Worm (Caenorhabditis elegans) whole organism, L2 larva: ENCODE data around the gene ttr-26.

Experiments used
- C34F6.9 ChIP-seq: fragments of 150-350 bp; optimal IDR thresholded peaks from 2 replicates; lab custom pipeline; 2014; ENCODE audit warnings: missing biosample characterization, missing genetic modification characterization
- R02D3.7 ChIP-seq: fragments of 150-350 bp; optimal IDR thresholded peaks from 2 replicates; lab custom pipeline; 2014; ENCODE audit warnings: missing biosample characterization, missing genetic modification characterization
- Y55F3AM.14 ChIP-seq: fragments of 200-800 bp; sonication (Bioruptor generic); optimal IDR thresholded peaks from 2 replicates; lab custom pipeline; 2018; ENCODE audit warnings: mild to moderate bottlenecking, missing genetic modification characterization, missing compliant biosample characterization
- alr-1 ChIP-seq: fragments of 150-350 bp; optimal IDR thresholded peaks from 2 replicates; lab custom pipeline; 2014; ENCODE audit warnings: missing biosample characterization, missing genetic modification characterization
- blmp-1 ChIP-seq: sonication (generic microtip); optimal IDR thresholded peaks from 2 replicates; lab custom pipeline; 2017; ENCODE audit warnings: missing genetic modification characterization, mild to moderate bottlenecking, missing compliant biosample characterization, antibody characterized with exemption, moderate library complexity; ENCODE audit not compliant: insufficient read depth
- ceh-82 ChIP-seq: fragments of 150-350 bp; optimal IDR thresholded peaks from 2 replicates; lab custom pipeline; 2014; ENCODE audit warnings: missing biosample characterization, missing genetic modification characterization
- egl-27 ChIP-seq: sonication (generic microtip); optimal IDR thresholded peaks from 3 replicates; lab custom pipeline; 2017; ENCODE audit warnings: missing biosample characterization, missing genetic modification reagents, missing genetic modification characterization
- elt-1 ChIP-seq: fragments of 150-350 bp; optimal IDR thresholded peaks from 2 replicates; lab custom pipeline; 2014; ENCODE audit warnings: missing biosample characterization, missing genetic modification characterization
- elt-3 ChIP-seq: sonication (generic microtip); optimal IDR thresholded peaks from 2 replicates; lab custom pipeline; 2017; ENCODE audit warnings: missing biosample characterization, missing genetic modification characterization
- fos-1 ChIP-seq: fragments of 150-350 bp; optimal IDR thresholded peaks from 2 replicates; lab custom pipeline; 2014; ENCODE audit warnings: missing biosample characterization, missing genetic modification characterization
- gmeb-1 ChIP-seq: fragments of 150-350 bp; optimal IDR thresholded peaks from 2 replicates; lab custom pipeline; 2014; ENCODE audit warnings: missing biosample characterization, missing genetic modification characterization
- lin-11 ChIP-seq: fragments of 150-350 bp; sonication (generic microtip); optimal IDR thresholded peaks from 2 replicates; lab custom pipeline; 2014; ENCODE audit warnings: missing biosample characterization, missing genetic modification characterization, inconsistent platforms, mixed read lengths
- lin-39 ChIP-seq: fragments of 150-350 bp; optimal IDR thresholded peaks from 2 replicates; lab custom pipeline; 2014; ENCODE audit warnings: missing biosample characterization, missing genetic modification reagents, missing genetic modification characterization
- lsy-2 ChIP-seq, 2 experiments: fragments of 150-350 bp in 1 of 2; sonication (generic microtip) in 1 of 2; optimal IDR thresholded peaks; 2 replicates each; lab custom pipeline; 2014 to 2017; ENCODE audit warnings: missing biosample characterization in 2 of 2, missing genetic modification characterization in 2 of 2
- nhr-10 ChIP-seq: sonication (generic microtip); optimal IDR thresholded peaks from 2 replicates; lab custom pipeline; 2017; ENCODE audit warnings: missing biosample characterization, missing genetic modification characterization
- nhr-11 ChIP-seq: fragments of 150-350 bp; optimal IDR thresholded peaks from 2 replicates; lab custom pipeline; 2014; ENCODE audit warnings: missing biosample characterization, missing genetic modification characterization
- nhr-12 ChIP-seq: fragments of 150-350 bp; optimal IDR thresholded peaks from 2 replicates; lab custom pipeline; 2014; ENCODE audit warnings: missing biosample characterization, missing genetic modification characterization
- nhr-21 ChIP-seq: fragments of 150-350 bp; optimal IDR thresholded peaks from 2 replicates; lab custom pipeline; 2014; ENCODE audit warnings: missing biosample characterization, missing genetic modification characterization
- nhr-237 ChIP-seq: fragments of 150-350 bp; optimal IDR thresholded peaks from 2 replicates; lab custom pipeline; 2014; ENCODE audit warnings: missing biosample characterization, missing genetic modification characterization
- nhr-25 ChIP-seq: fragments of 150-350 bp; sonication (generic microtip); optimal IDR thresholded peaks from 3 replicates; lab custom pipeline; 2014; ENCODE audit warnings: missing biosample characterization, missing genetic modification characterization
- nhr-6 ChIP-seq: fragments of 150-350 bp; optimal IDR thresholded peaks from 2 replicates; lab custom pipeline; 2014; ENCODE audit warnings: missing biosample characterization, missing genetic modification characterization
- nhr-77 ChIP-seq: fragments of 150-350 bp; optimal IDR thresholded peaks from 2 replicates; lab custom pipeline; 2014; ENCODE audit warnings: missing biosample characterization, missing genetic modification characterization
- peb-1 ChIP-seq: fragments of 150-350 bp; optimal IDR thresholded peaks from 2 replicates; lab custom pipeline; 2014; ENCODE audit warnings: missing biosample characterization, missing genetic modification characterization
- skn-1 ChIP-seq: sonication (generic microtip); optimal IDR thresholded peaks from 2 replicates; lab custom pipeline; 2017; ENCODE audit warnings: missing biosample characterization, missing genetic modification characterization
- sma-3 ChIP-seq: sonication (generic microtip); optimal IDR thresholded peaks from 2 replicates; lab custom pipeline; 2016; ENCODE audit warnings: missing genetic modification reagents, missing genetic modification characterization, missing compliant biosample characterization
- snpc-4 ChIP-seq: fragments of 150-350 bp; optimal IDR thresholded peaks from 2 replicates; lab custom pipeline; 2014; ENCODE audit warnings: missing biosample characterization, missing genetic modification characterization
- unc-55 ChIP-seq: fragments of 150-350 bp; sonication (generic microtip); optimal IDR thresholded peaks from 3 replicates; lab custom pipeline; 2014; ENCODE audit warnings: missing biosample characterization, missing genetic modification reagents, missing genetic modification characterization
- unc-62 ChIP-seq: fragments of 150-350 bp; optimal IDR thresholded peaks from 2 replicates; lab custom pipeline; 2014; ENCODE audit warnings: missing biosample characterization, missing genetic modification reagents, missing genetic modification characterization
- zag-1 ChIP-seq: fragments of 150-350 bp; optimal IDR thresholded peaks from 2 replicates; lab custom pipeline; 2014; ENCODE audit warnings: missing biosample characterization, missing genetic modification characterization
- ztf-1 ChIP-seq: fragments of 200-800 bp; sonication (Bioruptor generic); conservative IDR thresholded peaks from 2 replicates; pipeline ENCODE4 v1.3.6; 2022; ENCODE audit warnings: missing genetic modification characterization, missing compliant biosample characterization
- ztf-11 ChIP-seq: sonication (generic microtip); optimal IDR thresholded peaks from 2 replicates; lab custom pipeline; 2017; ENCODE audit warnings: missing biosample characterization, missing genetic modification characterization
- ztf-4 ChIP-seq: fragments of 150-350 bp; optimal IDR thresholded peaks from 2 replicates; lab custom pipeline; 2014; ENCODE audit warnings: missing biosample characterization, missing genetic modification characterization

Gene ttr-26

DNA sequence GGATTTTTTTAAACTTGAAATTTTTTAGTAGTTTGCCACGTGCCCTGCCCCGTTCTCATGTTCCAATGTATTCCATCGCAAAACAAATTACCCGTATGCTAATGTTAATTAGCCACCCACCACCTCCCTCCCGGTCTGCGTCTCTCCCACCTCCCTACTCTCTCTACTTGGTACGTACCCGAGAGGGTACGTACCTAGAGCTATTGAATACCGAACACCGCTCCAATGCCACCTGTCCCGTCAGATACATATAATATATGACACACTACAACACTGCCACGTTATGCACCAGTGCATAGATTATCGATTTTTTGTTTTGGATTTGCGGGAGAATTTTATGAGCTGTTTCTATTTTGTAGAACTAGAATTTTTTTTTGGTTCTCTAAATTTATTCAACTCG, 29.5 kb upstream of the ttr-26 start:
- no peak for TF ChIP-seq nhr-11 (tag; lab: Kevin White, UChicago)
- no peak for TF ChIP-seq nhr-21 (tag; lab: Kevin White, UChicago)
- TF ChIP-seq elt-1, result no peak
- TF ChIP-seq egl-27, result no peak
- no peak for TF ChIP-seq sma-3 (GFP tag; lab: Kevin White, UChicago)
- TF ChIP-seq fos-1 (tag; lab: Kevin White, UChicago), result no peak
- TF ChIP-seq ceh-82 (tag; lab: Kevin White, UChicago), result no peak
- TF ChIP-seq nhr-6 (tag; lab: Kevin White, UChicago), result no peak
- no peak for TF ChIP-seq peb-1 (tag; lab: Kevin White, UChicago)
- TF ChIP-seq alr-1 (tag; lab: Kevin White, UChicago), result no peak

DNA sequence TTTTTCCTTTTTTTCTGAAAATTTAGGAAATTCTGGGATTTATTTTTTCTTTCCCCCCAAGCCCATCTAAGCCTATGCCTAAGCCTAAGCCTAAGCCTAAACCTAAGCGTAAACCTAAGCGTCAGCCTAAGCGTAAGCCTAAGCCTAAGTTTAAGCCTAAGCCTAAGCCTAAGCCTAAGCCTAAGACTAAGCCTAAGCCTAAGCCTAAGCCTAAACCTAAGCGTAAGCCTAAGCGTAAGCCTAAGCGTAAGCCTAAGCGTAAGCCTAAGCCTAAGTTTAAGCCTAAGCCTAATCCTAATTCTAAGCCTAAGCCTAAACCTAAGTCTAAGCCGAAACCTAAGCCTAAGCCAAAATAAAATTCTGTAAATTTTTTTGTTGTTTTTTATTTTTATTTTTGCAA, 27.8 kb upstream of the ttr-26 start:
- TF ChIP-seq nhr-25 (tag; lab: Kevin White, UChicago) (no peak), zag-1 (tag; lab: Kevin White, UChicago) (no peak), gmeb-1 (tag; lab: Kevin White, UChicago) (no peak), C34F6.9 (tag; lab: Kevin White, UChicago) (no peak), unc-62 (GFP tag; lab: Kevin White, UChicago) (no peak), nhr-237 (tag; lab: Kevin White, UChicago) (no peak)

DNA sequence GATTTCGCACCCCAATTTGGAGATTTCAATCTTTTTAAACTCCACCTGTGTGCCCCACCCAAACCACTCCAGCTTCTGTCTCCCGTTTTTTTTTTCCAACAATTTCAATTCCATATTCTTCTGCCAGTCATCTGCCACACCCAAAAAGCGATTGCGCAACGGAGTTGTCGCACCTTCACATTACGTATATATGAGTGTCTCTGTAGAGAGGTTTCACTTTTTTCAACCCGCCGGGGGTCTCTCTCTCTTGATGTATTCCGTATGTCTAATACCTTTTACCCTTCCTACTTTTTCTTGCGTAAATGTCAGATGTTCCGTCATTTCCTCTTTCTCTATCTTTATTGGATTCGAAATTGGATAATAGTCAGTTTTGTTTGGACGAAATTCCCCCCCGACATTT, 26.9 kb upstream of the ttr-26 start:
- no peak for TF ChIP-seq snpc-4
- no peak for TF ChIP-seq elt-3
- TF ChIP-seq unc-55 (GFP tag; lab: Kevin White, UChicago), result no peak
- no peak for TF ChIP-seq skn-1
- no peak for TF ChIP-seq elt-1
- TF ChIP-seq ztf-11 (tag; lab: Kevin White, UChicago), result no peak
- TF ChIP-seq blmp-1 (tag; lab: Kevin White, UChicago), result no peak
- TF ChIP-seq nhr-10 (tag; lab: Kevin White, UChicago), result no peak
- no peak for TF ChIP-seq nhr-237 (tag; lab: Kevin White, UChicago)
- TF ChIP-seq nhr-6 (tag; lab: Kevin White, UChicago), result no peak
- no peak for TF ChIP-seq C34F6.9 (tag; lab: Kevin White, UChicago)
- TF ChIP-seq lin-11 (tag; lab: Kevin White, UChicago), result no peak
- no peak for TF ChIP-seq lin-39 (tag; lab: Kevin White, UChicago)
- no peak for TF ChIP-seq lsy-2 (tag; optimal IDR thresholded peaks at IDR 0.05; lab: Kevin White, UChicago)

DNA sequence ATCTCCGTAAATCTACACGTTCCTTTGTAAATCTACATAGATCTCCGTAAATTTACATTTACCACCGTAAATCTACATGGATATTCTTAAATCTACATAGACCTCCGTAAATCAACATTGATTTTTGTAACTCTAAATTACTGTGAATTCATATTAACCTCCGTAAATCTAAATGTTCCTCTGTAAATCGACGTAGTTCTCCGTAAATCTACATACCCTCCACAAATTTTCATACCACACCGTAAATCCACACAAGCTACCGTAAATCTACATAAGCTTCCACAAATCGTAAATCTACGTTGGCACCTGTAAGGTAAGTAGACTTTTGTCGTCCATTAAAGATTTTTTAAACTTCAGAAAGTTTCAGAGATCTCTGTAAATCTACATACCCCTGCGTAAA, 25.0 kb upstream of the ttr-26 start:
- TF ChIP-seq Y55F3AM.14 (GFP tag; lab: Kevin White, UChicago), result no peak
- TF ChIP-seq blmp-1 (tag; lab: Kevin White, UChicago), result no peak
- no peak for TF ChIP-seq peb-1 (tag; lab: Kevin White, UChicago)
- TF ChIP-seq skn-1, result no peak
- no peak for TF ChIP-seq gmeb-1 (tag; lab: Kevin White, UChicago)
- no peak for TF ChIP-seq nhr-77 (tag; lab: Kevin White, UChicago)
- TF ChIP-seq nhr-21 (tag; lab: Kevin White, UChicago), result no peak
- no peak for TF ChIP-seq lin-39 (tag; lab: Kevin White, UChicago)
- no peak for TF ChIP-seq C34F6.9 (tag; lab: Kevin White, UChicago)
- TF ChIP-seq ztf-4, result no peak
- TF ChIP-seq, all 48 proteins: peak for 0

DNA sequence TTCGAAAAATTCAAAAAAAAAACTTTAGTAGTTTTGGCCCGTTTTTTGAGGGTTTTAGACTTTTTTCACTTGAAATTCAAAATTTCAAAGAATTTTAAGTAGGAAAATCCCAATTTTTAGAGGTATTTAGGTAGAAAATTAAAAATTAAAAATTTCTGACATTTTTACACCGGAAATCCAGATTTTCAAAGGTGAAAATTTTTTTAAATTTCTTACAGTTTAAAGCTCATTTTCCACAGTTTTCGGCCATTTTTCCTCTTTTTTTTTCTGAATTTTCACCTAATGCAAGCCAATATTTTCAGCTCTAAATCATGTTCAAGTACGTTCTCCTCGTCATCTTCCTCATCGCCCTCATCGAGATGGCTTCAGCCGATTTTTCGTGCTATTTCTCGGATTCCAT, 22.3 kb upstream of the ttr-26 start, which contains the start of gene txt-14:
TSS of gene txt-14 (plus strand) at position 301 of the 400 bp plus-strand sequence.
- no peak for TF ChIP-seq R02D3.7 (tag; lab: Kevin White, UChicago)
- no peak for TF ChIP-seq ztf-1 (GFP tag; lab: Robert Waterston, UW)
- no peak for TF ChIP-seq nhr-12 (tag; lab: Kevin White, UChicago)
- no peak for TF ChIP-seq lin-11 (tag; lab: Kevin White, UChicago)
